Fruit fly (Drosophila melanogaster): ENCODE data around the gene CG1092.

CG1092 gene

dm6 chr3R:4301485-4301884 is 34.9 kb downstream of the CG1092 start:
- no peak for TF ChIP-seq CG7045 (GFP tag; optimal IDR thresholded peaks at IDR 0.05)
- TF ChIP-seq tj (GFP tag; optimal IDR thresholded peaks at IDR 0.05) = no peak
- TF ChIP-seq toe (GFP tag; optimal IDR thresholded peaks at IDR 0.05) = no peak
- TF ChIP-seq ovo (GFP tag; optimal IDR thresholded peaks at IDR 0.05) = no peak
- no peak for TF ChIP-seq CG11617 (GFP tag; optimal IDR thresholded peaks at IDR 0.05)
- TF ChIP-seq CG5204 (GFP tag; optimal IDR thresholded peaks at IDR 0.05) = no peak
- TF ChIP-seq Crg-1 (GFP tag; optimal IDR thresholded peaks at IDR 0.05) = no peak
- TF ChIP-seq CG33017 (tag; optimal IDR thresholded peaks at IDR 0.05) = no peak
- TF ChIP-seq kay (GFP tag; ENCODE audit: borderline replicate concordance) = no peak
- TF ChIP-seq bab1 (GFP tag; optimal IDR thresholded peaks at IDR 0.05) = no peak
- TF ChIP-seq CG14711 (tag; optimal IDR thresholded peaks at IDR 0.05) = no peak
- TF ChIP-seq Mnt (GFP tag; optimal IDR thresholded peaks at IDR 0.05) = no peak
- no peak for TF ChIP-seq pad (GFP tag; optimal IDR thresholded peaks at IDR 0.05)
- no peak for TF ChIP-seq CG7101 (tag; optimal IDR thresholded peaks at IDR 0.05)
- no peak for TF ChIP-seq cic (GFP tag; optimal IDR thresholded peaks at IDR 0.05)
- TF ChIP-seq cnc (optimal IDR thresholded peaks at IDR 0.05) = no peak

- TF ChIP-seq CG11617 (GFP tag; optimal IDR thresholded peaks at IDR 0.05) = no peak
- TF ChIP-seq bab1 (GFP tag; optimal IDR thresholded peaks at IDR 0.05) = peak; percentile 49
- no peak for TF ChIP-seq Crg-1 (GFP tag; optimal IDR thresholded peaks at IDR 0.05)
- no peak for TF ChIP-seq toe (GFP tag; optimal IDR thresholded peaks at IDR 0.05)
- TF ChIP-seq CG33017 (tag; optimal IDR thresholded peaks at IDR 0.05) = no peak
- TF ChIP-seq tj (GFP tag; optimal IDR thresholded peaks at IDR 0.05) = peak; percentile 62
- no peak for TF ChIP-seq CG7045 (GFP tag; optimal IDR thresholded peaks at IDR 0.05)
- no peak for TF ChIP-seq kay (GFP tag; ENCODE audit: borderline replicate concordance)
- no peak for TF ChIP-seq CG14711 (tag; optimal IDR thresholded peaks at IDR 0.05)
- TF ChIP-seq CG5204 (GFP tag; optimal IDR thresholded peaks at IDR 0.05) = no peak
- TF ChIP-seq CG7101 (tag; optimal IDR thresholded peaks at IDR 0.05) = no peak
- TF ChIP-seq Clk (GFP tag; optimal IDR thresholded peaks at IDR 0.05) = no peak
- TF ChIP-seq CG1620 (GFP tag; optimal IDR thresholded peaks at IDR 0.05) = no peak
- TF ChIP-seq CG12768 (GFP tag; optimal IDR thresholded peaks at IDR 0.05) = no peak
- no peak for TF ChIP-seq Hr96 (GFP tag; optimal IDR thresholded peaks at IDR 0.05)
- TF ChIP-seq Mnt (GFP tag; optimal IDR thresholded peaks at IDR 0.05) = no peak
- no peak for TF ChIP-seq pad (GFP tag; optimal IDR thresholded peaks at IDR 0.05)
- no peak for TF ChIP-seq ovo (GFP tag; optimal IDR thresholded peaks at IDR 0.05)
- no peak for TF ChIP-seq cnc (optimal IDR thresholded peaks at IDR 0.05)
- TF ChIP-seq cic (GFP tag; optimal IDR thresholded peaks at IDR 0.05) = peak; percentile 35
Measured at dm6 chr3R:4307664-4308416, 41.3 kb downstream of the CG1092 start, which contains the start of gene MP1. MP1 (plus strand) TSS chr3R:4307908.

dm6 chr3R:4308708-4309107 is 42.1 kb downstream of the CG1092 start:
- TF ChIP-seq kay (GFP tag; ENCODE audit: borderline replicate concordance) = no peak

- TF ChIP-seq bab1 (GFP tag; optimal IDR thresholded peaks at IDR 0.05) (peak; percentile 46), kay (GFP tag; ENCODE audit: borderline replicate concordance) (peak; percentile 96), toe (GFP tag; optimal IDR thresholded peaks at IDR 0.05) (no peak)
Measured at dm6 chr3R:4310683-4311066, 44.1 kb downstream of the CG1092 start, which contains the start of gene Vps24. Vps24 (minus strand) TSS chr3R:4310947.

dm6 chr3R:4311067-4311723 is 44.6 kb downstream of the CG1092 start, which contains the start of gene Suv3:
Suv3 (plus strand) TSS chr3R:4311555.
- TF ChIP-seq CG5204 (GFP tag; optimal IDR thresholded peaks at IDR 0.05) (no peak), CG7045 (GFP tag; optimal IDR thresholded peaks at IDR 0.05) (peak; percentile 32), kay (GFP tag; ENCODE audit: borderline replicate concordance) (peak; percentile 70), Crg-1 (GFP tag; optimal IDR thresholded peaks at IDR 0.05) (no peak), CG7101 (tag; optimal IDR thresholded peaks at IDR 0.05) (peak; percentile 65), CG1620 (GFP tag; optimal IDR thresholded peaks at IDR 0.05) (peak; percentile 19), Mnt (GFP tag; optimal IDR thresholded peaks at IDR 0.05) (peak; percentile 52), CG12768 (GFP tag; optimal IDR thresholded peaks at IDR 0.05) (no peak), CG11617 (GFP tag; optimal IDR thresholded peaks at IDR 0.05) (peak; percentile 59), tj (GFP tag; optimal IDR thresholded peaks at IDR 0.05) (peak; percentile 42), Clk (GFP tag; optimal IDR thresholded peaks at IDR 0.05) (no peak), Hr96 (GFP tag; optimal IDR thresholded peaks at IDR 0.05) (no peak), cic (GFP tag; optimal IDR thresholded peaks at IDR 0.05) (no peak), CG33017 (tag; optimal IDR thresholded peaks at IDR 0.05) (peak; percentile 57), pad (GFP tag; optimal IDR thresholded peaks at IDR 0.05) (peak; percentile 11), ovo (GFP tag; optimal IDR thresholded peaks at IDR 0.05) (no peak), toe (GFP tag; optimal IDR thresholded peaks at IDR 0.05) (no peak), CG14711 (tag; optimal IDR thresholded peaks at IDR 0.05) (peak; percentile 72), cnc (optimal IDR thresholded peaks at IDR 0.05) (no peak), bab1 (GFP tag; optimal IDR thresholded peaks at IDR 0.05) (peak; percentile 39)
